Fruit fly (Drosophila melanogaster) whole organism, embryonic: Measurements from ENCODE around the gene dpy.

Experiments
- CG10543 ChIP-seq: fragments of 200-800 bp; sonication (Bioruptor generic); optimal IDR thresholded peaks from 3 replicates; lab custom pipeline; 2017; ENCODE audit warnings: missing biosample characterization, mild to moderate bottlenecking, missing genetic modification characterization, moderate library complexity
- CG12104 ChIP-seq: fragments of 200-800 bp; sonication (Bioruptor generic); optimal IDR thresholded peaks from 3 replicates; lab custom pipeline; 2016; ENCODE audit warnings: missing biosample characterization, missing genetic modification characterization
- CG12391 ChIP-seq: fragments of 200-800 bp; sonication (Bioruptor generic); optimal IDR thresholded peaks from 3 replicates; lab custom pipeline; 2018; ENCODE audit warnings: missing biosample characterization, mild to moderate bottlenecking, missing genetic modification characterization, moderate library complexity
- CG13296 ChIP-seq: fragments of 200-800 bp; sonication (Bioruptor generic); optimal IDR thresholded peaks from 3 replicates; lab custom pipeline; 2018; ENCODE audit warnings: missing biosample characterization, mild to moderate bottlenecking, missing genetic modification characterization
- CG14710 ChIP-seq: fragments of 200-800 bp; sonication (Bioruptor generic); optimal IDR thresholded peaks from 3 replicates; lab custom pipeline; 2019; ENCODE audit warnings: missing biosample characterization, mild to moderate bottlenecking, missing genetic modification characterization, moderate library complexity
- CG2678 ChIP-seq: fragments of 200-800 bp; sonication (Bioruptor generic); optimal IDR thresholded peaks from 3 replicates; lab custom pipeline; 2019; ENCODE audit warnings: missing biosample characterization, mild to moderate bottlenecking, missing genetic modification characterization, moderate library complexity
- CG31441 ChIP-seq: fragments of 200-800 bp; sonication (Bioruptor generic); IDR thresholded peaks from 2 replicates; pipeline ENCODE4 v1.3.6; 2022; ENCODE audit warnings: missing biosample characterization, missing genetic modification characterization
- CG32772 ChIP-seq: fragments of 200-800 bp; sonication (Bioruptor generic); IDR thresholded peaks from 2 replicates; pipeline ENCODE4 v1.3.6; 2022; ENCODE audit warnings: missing biosample characterization, missing genetic modification characterization
- CG4617 ChIP-seq: fragments of 200-800 bp; sonication (Bioruptor generic); optimal IDR thresholded peaks from 3 replicates; lab custom pipeline; 2016; ENCODE audit warnings: missing biosample characterization, missing genetic modification characterization, borderline replicate concordance
- CG6683 ChIP-seq: fragments of 200-800 bp; sonication (Bioruptor generic); optimal IDR thresholded peaks from 2 replicates; lab custom pipeline; 2017; ENCODE audit warnings: missing biosample characterization, mild to moderate bottlenecking, missing genetic modification characterization, missing genetic modification reagents
- CG7839 ChIP-seq: fragments of 200-800 bp; sonication (Bioruptor generic); optimal IDR thresholded peaks from 3 replicates; lab custom pipeline; 2018; ENCODE audit warnings: missing biosample characterization, mild to moderate bottlenecking, missing genetic modification characterization, moderate library complexity
- CG9817 ChIP-seq: fragments of 200-800 bp; sonication (Bioruptor generic); optimal IDR thresholded peaks from 2 replicates; lab custom pipeline; 2018; ENCODE audit warnings: missing biosample characterization, mild to moderate bottlenecking, missing genetic modification characterization, moderate library complexity
- CG9876 ChIP-seq: fragments of 200-800 bp; sonication (Bioruptor generic); optimal IDR thresholded peaks from 2 replicates; lab custom pipeline; 2016; ENCODE audit warnings: missing biosample characterization, missing genetic modification characterization
- Chrac-16 ChIP-seq: fragments of 200-800 bp; sonication (Bioruptor generic); optimal IDR thresholded peaks from 3 replicates; lab custom pipeline; 2016; ENCODE audit warnings: missing biosample characterization, missing genetic modification characterization
- Dip2 ChIP-seq: fragments of 200-800 bp; sonication (Bioruptor generic); IDR thresholded peaks from 2 replicates; pipeline ENCODE4 v1.3.6; 2022; ENCODE audit warnings: missing biosample characterization, missing genetic modification characterization
- Dip3 ChIP-seq: fragments of 200-800 bp; sonication (Bioruptor generic); optimal IDR thresholded peaks from 3 replicates; lab custom pipeline; 2016; ENCODE audit warnings: missing biosample characterization, missing genetic modification characterization
- Dp ChIP-seq: fragments of 200-800 bp; sonication (Bioruptor generic); optimal IDR thresholded peaks from 2 replicates; lab custom pipeline; 2018; ENCODE audit warnings: missing biosample characterization, mild to moderate bottlenecking, missing genetic modification characterization, moderate library complexity
- Eip74EF ChIP-seq, 2 experiments: fragments of 200-800 bp in 1 of 2; fragments of >200 bp in 1 of 2; sonication (Bioruptor generic) in 1 of 2; optimal IDR thresholded peaks; 2 replicates each; lab custom pipeline; 2017 to 2019; ENCODE audit warnings: missing biosample characterization in 2 of 2, missing genetic modification characterization in 2 of 2, mild to moderate bottlenecking in 1 of 2, moderate library complexity in 1 of 2
- Elba2 ChIP-seq: fragments of 200-800 bp; sonication (Bioruptor generic); optimal IDR thresholded peaks from 3 replicates; lab custom pipeline; 2016; ENCODE audit warnings: missing biosample characterization, missing genetic modification characterization
- Fer1 ChIP-seq: fragments of 200-800 bp; sonication (Bioruptor generic); optimal IDR thresholded peaks from 2 replicates; lab custom pipeline; 2017; ENCODE audit warnings: missing biosample characterization, mild to moderate bottlenecking, missing genetic modification characterization
- Fer3 ChIP-seq: fragments of 200-800 bp; sonication (Bioruptor generic); optimal IDR thresholded peaks from 2 replicates; lab custom pipeline; 2018; ENCODE audit warnings: missing biosample characterization, mild to moderate bottlenecking, missing genetic modification characterization, moderate library complexity
- HHEX ChIP-seq: fragments of 200-800 bp; sonication (Bioruptor generic); optimal IDR thresholded peaks from 3 replicates; lab custom pipeline; 2017; ENCODE audit warnings: missing biosample characterization, mild to moderate bottlenecking, missing genetic modification characterization, missing genetic modification reagents
- MBD-R2 ChIP-seq: fragments of 200-800 bp; sonication (Bioruptor generic); IDR thresholded peaks from 2 replicates; pipeline ENCODE4 v1.3.6; 2022; ENCODE audit warnings: missing biosample characterization, missing genetic modification characterization
- Max ChIP-seq: fragments of 200-800 bp; sonication (Bioruptor generic); optimal IDR thresholded peaks from 2 replicates; lab custom pipeline; 2016; ENCODE audit warnings: missing biosample characterization, mild to moderate bottlenecking, missing genetic modification characterization
- Nf-YB ChIP-seq: fragments of 200-800 bp; sonication (Bioruptor generic); optimal IDR thresholded peaks from 3 replicates; lab custom pipeline; 2019; ENCODE audit warnings: missing biosample characterization, mild to moderate bottlenecking, missing genetic modification characterization, moderate library complexity
- Rx ChIP-seq: fragments of 200-800 bp; sonication (Bioruptor generic); IDR thresholded peaks from 2 replicates; pipeline ENCODE4 v1.3.6; 2022; ENCODE audit warnings: missing biosample characterization, missing genetic modification characterization
- Sry-β ChIP-seq: fragments of 200-800 bp; sonication (Bioruptor generic); optimal IDR thresholded peaks from 2 replicates; lab custom pipeline; 2018; ENCODE audit warnings: missing biosample characterization, mild to moderate bottlenecking, missing genetic modification characterization, moderate library complexity
- ase ChIP-seq: fragments of 200-800 bp; sonication (Bioruptor generic); IDR thresholded peaks from 3 replicates; pipeline ENCODE4 v1.3.6; 2022; ENCODE audit warnings: missing biosample characterization, missing genetic modification characterization
- cato ChIP-seq: fragments of 200-800 bp; sonication (Bioruptor generic); optimal IDR thresholded peaks from 2 replicates; lab custom pipeline; 2016; ENCODE audit warnings: missing biosample characterization, missing genetic modification characterization, borderline replicate concordance
- chn ChIP-seq: fragments of 200-800 bp; sonication (Bioruptor generic); optimal IDR thresholded peaks from 2 replicates; lab custom pipeline; 2016; ENCODE audit warnings: missing biosample characterization, missing genetic modification characterization
- croc ChIP-seq: fragments of 200-800 bp; sonication (Bioruptor generic); conservative IDR thresholded peaks from 3 replicates; pipeline ENCODE4 v1.3.6; 2022; ENCODE audit warnings: missing biosample characterization, missing genetic modification characterization
- disco-r ChIP-seq: fragments of 200-800 bp; sonication (Bioruptor generic); optimal IDR thresholded peaks from 2 replicates; lab custom pipeline; 2016; ENCODE audit warnings: missing biosample characterization, missing genetic modification characterization
- dpn ChIP-seq, 2 experiments: fragments of 200-800 bp; sonication (Bioruptor generic); optimal IDR thresholded peaks; 3 replicates each; lab custom pipeline; 2016; ENCODE audit warnings: missing biosample characterization in 2 of 2, missing genetic modification characterization in 2 of 2
- ems ChIP-seq: fragments of 200-800 bp; sonication (Bioruptor generic); optimal IDR thresholded peaks from 3 replicates; lab custom pipeline; 2016; ENCODE audit warnings: missing biosample characterization, missing genetic modification characterization
- eve ChIP-seq, 2 experiments: fragments of >200 bp; optimal IDR thresholded peaks; 2 replicates each; lab custom pipeline; 2017; ENCODE audit warnings: missing biosample characterization in 2 of 2, missing genetic modification characterization in 2 of 2
- gfzf ChIP-seq: fragments of 200-800 bp; sonication (Bioruptor generic); optimal IDR thresholded peaks from 2 replicates; lab custom pipeline; 2016; ENCODE audit warnings: missing biosample characterization, mild to moderate bottlenecking, missing genetic modification characterization, moderate library complexity
- grn ChIP-seq: fragments of 200-800 bp; sonication (Bioruptor generic); optimal IDR thresholded peaks from 3 replicates; lab custom pipeline; 2017; ENCODE audit warnings: missing biosample characterization, missing genetic modification characterization
- hb ChIP-seq: fragments of 200-800 bp; sonication (Bioruptor generic); IDR thresholded peaks from 3 replicates; pipeline ENCODE4 v1.3.6; 2022; ENCODE audit warnings: missing biosample characterization, missing genetic modification characterization; ENCODE audit not compliant: partially characterized antibody
- her ChIP-seq: fragments of 200-800 bp; sonication (Bioruptor generic); optimal IDR thresholded peaks from 2 replicates; lab custom pipeline; 2016; ENCODE audit warnings: missing biosample characterization, missing genetic modification characterization
- hkb ChIP-seq, 2 experiments: fragments of 200-800 bp in 1 of 2; fragments of >200 bp in 1 of 2; sonication (Bioruptor generic) in 1 of 2; IDR thresholded peaks in 1 of 2; optimal IDR thresholded peaks in 1 of 2; 2 replicates each; pipeline versions ENCODE4 v1.3.6 to Lab custom; 2017 to 2022; ENCODE audit warnings: missing biosample characterization in 1 of 2, missing genetic modification characterization in 1 of 2
- ind ChIP-seq: fragments of 200-800 bp; sonication (Bioruptor generic); optimal IDR thresholded peaks from 3 replicates; lab custom pipeline; 2016; ENCODE audit warnings: missing biosample characterization, missing genetic modification characterization
- klu ChIP-seq: fragments of 200-800 bp; sonication (Bioruptor generic); IDR thresholded peaks from 2 replicates; pipeline ENCODE4 v1.3.6; 2022; ENCODE audit warnings: missing biosample characterization, missing genetic modification characterization
- nom ChIP-seq: fragments of 200-800 bp; sonication (Bioruptor generic); optimal IDR thresholded peaks from 2 replicates; lab custom pipeline; 2017; ENCODE audit warnings: missing biosample characterization, missing genetic modification characterization, mild to moderate bottlenecking, moderate library complexity, missing genetic modification reagents
- pan ChIP-seq, 4 experiments: fragments of >200 bp in 3 of 4; fragments of 200-800 bp in 1 of 4; sonication (Bioruptor generic) in 1 of 4; optimal IDR thresholded peaks in 3 of 4; IDR thresholded peaks in 1 of 4; 2 replicates each; pipeline versions ENCODE4 v1.3.6 to Lab custom; 2017 to 2022; ENCODE audit warnings: missing biosample characterization in 2 of 4, missing genetic modification characterization in 2 of 4, mixed read lengths in 1 of 4
- pho ChIP-seq: fragments of 200-800 bp; sonication (Bioruptor generic); optimal IDR thresholded peaks from 2 replicates; lab custom pipeline; 2016; ENCODE audit warnings: missing biosample characterization, missing genetic modification characterization
- sc ChIP-seq, 3 experiments: fragments of >200 bp in 2 of 3; fragments of 200-800 bp in 1 of 3; sonication (Bioruptor generic) in 1 of 3; optimal IDR thresholded peaks; 2 replicates in 2 of 3; 3 replicates in 1 of 3; lab custom pipeline; 2017; ENCODE audit warnings: mild to moderate bottlenecking in 1 of 3, missing biosample characterization in 1 of 3, missing genetic modification characterization in 1 of 3, missing genetic modification reagents in 1 of 3
- sens-2 ChIP-seq: fragments of 200-800 bp; sonication (Bioruptor generic); IDR thresholded peaks from 2 replicates; pipeline ENCODE4 v1.3.6; 2022; ENCODE audit warnings: missing biosample characterization, missing genetic modification characterization
- zf30C ChIP-seq: fragments of 200-800 bp; sonication (Bioruptor generic); optimal IDR thresholded peaks from 3 replicates; lab custom pipeline; 2018; ENCODE audit warnings: missing biosample characterization, mild to moderate bottlenecking, missing genetic modification characterization

The dpy gene

dm6 chr2L:4459543-4459942, 154.6 kb downstream of the dpy start, which contains the start of the genes mRpL27 and CG15435 (continued):
- TF ChIP-seq CG13296 (GFP tag; lab: Kevin White, UChicago) (peak; percentile 38), Dip2 (GFP tag; lab: Robert Waterston, UW) (no peak), CG31441 (GFP tag; lab: Robert Waterston, UW) (peak; percentile 37; the same call in 1 of the 2 replicates), Max (peak; percentile 53), Elba2 (GFP tag; lab: Kevin White, UChicago) (peak; percentile 22), Dp (peak; percentile 13), CG6683 (GFP tag; lab: Kevin White, UChicago) (peak; percentile 27), hkb (optimal IDR thresholded peaks at IDR 0.05; lab: Kevin White, UChicago) (peak; percentile 98), hkb (GFP tag; IDR thresholded peaks at IDR 0.05; lab: Robert Waterston, UW) (no peak), pan (optimal IDR thresholded peaks at IDR 0.05; lab: Kevin White, UChicago) (no peak), pan (GFP tag; optimal IDR thresholded peaks at IDR 0.05 in 1 of 2, IDR thresholded peaks at IDR 0.05 in 1 of 2) (peak in 1 of 2 experiments; percentile 20), CG10543 (peak; percentile 12), CG12104 (GFP tag; lab: Kevin White, UChicago) (peak; percentile 12), CG9876 (GFP tag; lab: Kevin White, UChicago) (no peak), CG2678 (tag; lab: Kevin White, UChicago) (peak; percentile 53), sens-2 (GFP tag; lab: Robert Waterston, UW) (no peak), CG7839 (tag; lab: Kevin White, UChicago) (peak; percentile 49), her (GFP tag; lab: Kevin White, UChicago) (no peak), chn (GFP tag; lab: Kevin White, UChicago) (peak; percentile 37), HHEX (GFP tag; lab: Kevin White, UChicago) (peak; percentile 34), CG12391 (tag; lab: Kevin White, UChicago) (peak; percentile 68), ase (GFP tag; lab: Robert Waterston, UW) (no peak), Eip74EF (GFP tag; optimal IDR thresholded peaks at IDR 0.05; lab: Kevin White, UChicago) (peak in 1 of 2 experiments; percentile 23), nom (peak; percentile 17), cato (GFP tag; lab: Kevin White, UChicago) (peak; percentile 11), Sry-β (GFP tag; lab: Kevin White, UChicago) (peak; percentile 95), grn (no peak), disco-r (GFP tag; lab: Kevin White, UChicago) (no peak), CG14710 (tag; lab: Kevin White, UChicago) (peak; percentile 100), ems (GFP tag; lab: Kevin White, UChicago) (peak; percentile 35), eve (GFP tag; optimal IDR thresholded peaks at IDR 0.05; lab: Kevin White, UChicago) (no peak), CG9817 (peak; percentile 38), croc (no peak), Rx (GFP tag; lab: Robert Waterston, UW) (0 out of 2 replicates have a peak, but pooled peaks have one; percentile 14), hb (GFP tag; lab: Robert Waterston, UW) (no peak), Nf-YB (GFP tag; lab: Kevin White, UChicago) (no peak), pho (GFP tag; lab: Kevin White, UChicago) (peak; percentile 16), ind (no peak), MBD-R2 (GFP tag; lab: Robert Waterston, UW) (peak; percentile 71), klu (peak; percentile 28; the same call in 1 of the 2 replicates), Chrac-16 (GFP tag; lab: Kevin White, UChicago) (peak; percentile 17), CG4617 (peak; percentile 42), sc (optimal IDR thresholded peaks at IDR 0.05; lab: Kevin White, UChicago) (no peak), sc (GFP tag; optimal IDR thresholded peaks at IDR 0.05; lab: Kevin White, UChicago) (peak; percentile 7), dpn (GFP tag; optimal IDR thresholded peaks at IDR 0.05; lab: Kevin White, UChicago) (peak in 1 of 2 experiments; percentile 10), Dip3 (peak; percentile 30), gfzf (GFP tag; lab: Kevin White, UChicago) (no peak), Fer1 (GFP tag; lab: Kevin White, UChicago) (peak; percentile 53), CG32772 (no peak), zf30C (GFP tag; lab: Kevin White, UChicago) (no peak), Fer3 (tag; lab: Kevin White, UChicago) (peak; percentile 44)
